Worm (Caenorhabditis elegans): ENCODE data around the gene F14H3.5.
"Not testable (repeated sequence)": the region's sequence is repeated elsewhere in the genome, so short reads cannot be mapped to it uniquely, and the experiment has no call there.

ce11 chrV:16040140-16040827, 16.6 kb downstream of the F14H3.5 start, which contains the start of the genes his-4 and his-3:
- not testable (repeated sequence) for TF ChIP-seq sea-2 (GFP tag; optimal IDR thresholded peaks at IDR 0.05); lin-15B (tag; optimal IDR thresholded peaks at IDR 0.05); unc-62 (GFP tag; optimal IDR thresholded peaks at IDR 0.05); nhr-28 (tag; optimal IDR thresholded peaks at IDR 0.05); nhr-11 (tag; optimal IDR thresholded peaks at IDR 0.05); nhr-237 (tag; optimal IDR thresholded peaks at IDR 0.05); zag-1 (tag; optimal IDR thresholded peaks at IDR 0.05); unc-39 (tag; optimal IDR thresholded peaks at IDR 0.05); ceh-9 (tag; optimal IDR thresholded peaks at IDR 0.05); ZK546.5 (tag; optimal IDR thresholded peaks at IDR 0.05)
- TF ChIP-seq snpc-4 (tag; optimal IDR thresholded peaks at IDR 0.05): peak; percentile 28

All from whole organism, L3 larva.